Worm (Caenorhabditis elegans): ENCODE measurements around the gene F09E5.16.

DNA sequence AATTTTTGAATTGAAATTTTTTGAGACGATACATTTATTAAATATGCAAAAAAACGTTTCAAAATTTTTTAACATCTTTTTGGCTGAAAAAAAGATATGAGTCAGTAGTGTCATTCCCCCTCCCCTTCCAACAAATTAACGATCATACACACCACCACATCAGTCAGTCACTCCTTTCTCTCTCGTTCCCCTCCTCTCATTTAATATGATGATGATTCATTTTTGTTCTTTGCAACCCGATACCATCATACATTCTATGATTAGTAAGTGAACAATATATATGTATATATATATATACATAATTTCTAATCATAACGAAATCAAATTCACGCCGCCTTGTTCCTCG, 28.1 kb downstream of the F09E5.16 start:
- TF ChIP-seq ztf-23 (GFP tag; IDR thresholded peaks at IDR 0.05) (no peak), flt-1 (GFP tag; IDR thresholded peaks at IDR 0.05) (no peak), tab-1 (GFP tag; IDR thresholded peaks at IDR 0.05) (no peak)
